Worm (Caenorhabditis elegans) whole organism, L1 larva: ENCODE measurements around the gene D2023.3.

Experiments
- C04F5.9 ChIP-seq: sonication (generic microtip); optimal IDR thresholded peaks from 2 replicates; lab custom pipeline; 2016; ENCODE audit warnings: missing genetic modification characterization, missing compliant biosample characterization
- C34B4.2 ChIP-seq: sonication (generic microtip); optimal IDR thresholded peaks from 2 replicates; lab custom pipeline; 2017; ENCODE audit warnings: mild to moderate bottlenecking, missing genetic modification characterization, missing compliant biosample characterization
- F16B12.6 ChIP-seq: fragments of 150-350 bp; optimal IDR thresholded peaks from 2 replicates; lab custom pipeline; 2014; ENCODE audit warnings: missing biosample characterization, missing genetic modification characterization
- alr-1 ChIP-seq: fragments of 200-800 bp; sonication (Bioruptor generic); optimal IDR thresholded peaks from 2 replicates; lab custom pipeline; 2018; ENCODE audit warnings: borderline replicate concordance, mild to moderate bottlenecking, missing genetic modification characterization, missing compliant biosample characterization
- aly-2 ChIP-seq: fragments of 150-350 bp; optimal IDR thresholded peaks from 2 replicates; lab custom pipeline; 2014; ENCODE audit warnings: missing biosample characterization, missing genetic modification characterization
- ceh-88 ChIP-seq: fragments of 200-800 bp; sonication (Bioruptor generic); IDR thresholded peaks from 2 replicates; pipeline ENCODE4 v1.3.6; 2022; ENCODE audit warnings: missing genetic modification characterization, missing compliant biosample characterization
- ces-1 ChIP-seq: fragments of 150-350 bp; optimal IDR thresholded peaks from 2 replicates; lab custom pipeline; 2014; ENCODE audit warnings: missing biosample characterization, missing genetic modification reagents, missing genetic modification characterization
- efl-3 ChIP-seq: fragments of 200-800 bp; sonication (Bioruptor generic); optimal IDR thresholded peaks from 2 replicates; lab custom pipeline; 2018; ENCODE audit warnings: mild to moderate bottlenecking, missing genetic modification characterization, missing compliant biosample characterization
- egl-27 ChIP-seq, 2 experiments: fragments of 150-350 bp in 1 of 2; sonication (generic microtip); optimal IDR thresholded peaks; 3 replicates each; lab custom pipeline; 2017 to 2018; ENCODE audit warnings: missing biosample characterization in 2 of 2, missing genetic modification characterization in 2 of 2, missing genetic modification reagents in 2 of 2
- elt-2 ChIP-seq: sonication (generic microtip); optimal IDR thresholded peaks from 2 replicates; lab custom pipeline; 2016; ENCODE audit warnings: missing genetic modification characterization, mild to moderate bottlenecking, inconsistent platforms, missing compliant biosample characterization, missing genetic modification reagents
- fos-1 ChIP-seq: fragments of 150-350 bp; optimal IDR thresholded peaks from 2 replicates; lab custom pipeline; 2014; ENCODE audit warnings: missing biosample characterization, missing genetic modification characterization
- grh-1 ChIP-seq: fragments of 200-800 bp; sonication (Bioruptor generic); IDR thresholded peaks from 2 replicates; pipeline ENCODE4 v1.3.6; 2022; ENCODE audit warnings: missing genetic modification reagents, missing genetic modification characterization, missing compliant biosample characterization
- irx-1 ChIP-seq: sonication (generic microtip); optimal IDR thresholded peaks from 2 replicates; lab custom pipeline; 2016; ENCODE audit warnings: missing genetic modification characterization, missing compliant biosample characterization
- lin-14 ChIP-seq: fragments of 200-800 bp; sonication (Bioruptor generic); optimal IDR thresholded peaks from 2 replicates; lab custom pipeline; 2018; ENCODE audit warnings: mild to moderate bottlenecking, missing genetic modification characterization, moderate library complexity, missing compliant biosample characterization
- lin-35 ChIP-seq, 2 experiments: fragments of 150-350 bp; optimal IDR thresholded peaks; 2 replicates each; lab custom pipeline; 2014; ENCODE audit warnings: missing biosample characterization in 2 of 2, missing genetic modification characterization in 2 of 2, missing genetic modification reagents in 2 of 2
- lsy-2 ChIP-seq, 2 experiments: fragments of 150-350 bp; optimal IDR thresholded peaks; 2 replicates each; lab custom pipeline; 2014; ENCODE audit warnings: missing biosample characterization in 2 of 2, missing genetic modification characterization in 2 of 2
- mab-9 ChIP-seq: fragments of 200-800 bp; sonication (Bioruptor generic); IDR thresholded peaks from 2 replicates; pipeline ENCODE4 v1.3.6; 2022; ENCODE audit warnings: missing genetic modification reagents, missing genetic modification characterization, missing compliant biosample characterization
- mdl-1 ChIP-seq, 2 experiments: fragments of 150-350 bp; optimal IDR thresholded peaks; 2 replicates each; lab custom pipeline; 2014 to 2017; ENCODE audit warnings: missing biosample characterization in 2 of 2, missing genetic modification characterization in 2 of 2, inconsistent platforms in 1 of 2
- mef-2 ChIP-seq: fragments of 150-350 bp; optimal IDR thresholded peaks from 2 replicates; lab custom pipeline; 2014; ENCODE audit warnings: missing biosample characterization, missing genetic modification characterization
- nhr-12 ChIP-seq: sonication (generic microtip); optimal IDR thresholded peaks from 2 replicates; lab custom pipeline; 2017; ENCODE audit warnings: missing biosample characterization, missing genetic modification characterization
- nhr-20 ChIP-seq: sonication (generic microtip); optimal IDR thresholded peaks from 2 replicates; lab custom pipeline; 2016; ENCODE audit warnings: mild to moderate bottlenecking, missing genetic modification characterization, missing compliant biosample characterization
- nhr-71 ChIP-seq: sonication (generic microtip); optimal IDR thresholded peaks from 2 replicates; lab custom pipeline; 2016; ENCODE audit warnings: mild to moderate bottlenecking, missing genetic modification characterization, moderate library complexity, missing compliant biosample characterization
- nhr-76 ChIP-seq: sonication (generic microtip); optimal IDR thresholded peaks from 2 replicates; lab custom pipeline; 2017; ENCODE audit warnings: missing biosample characterization, missing genetic modification characterization
- nhr-77 ChIP-seq: fragments of 150-350 bp; optimal IDR thresholded peaks from 2 replicates; lab custom pipeline; 2014; ENCODE audit warnings: missing biosample characterization, missing genetic modification characterization
- nhr-84 ChIP-seq: sonication (generic microtip); optimal IDR thresholded peaks from 2 replicates; lab custom pipeline; 2017; ENCODE audit warnings: missing biosample characterization, missing genetic modification characterization
- pax-3 ChIP-seq: fragments of 200-800 bp; sonication (Bioruptor generic); optimal IDR thresholded peaks from 2 replicates; lab custom pipeline; 2018; ENCODE audit warnings: mild to moderate bottlenecking, missing genetic modification characterization, moderate library complexity, missing compliant biosample characterization
- swsn-7 ChIP-seq: sonication (generic microtip); optimal IDR thresholded peaks from 2 replicates; lab custom pipeline; 2016; ENCODE audit warnings: missing genetic modification characterization, missing compliant biosample characterization
- tlp-1 ChIP-seq: fragments of 150-350 bp; optimal IDR thresholded peaks from 2 replicates; lab custom pipeline; 2014; ENCODE audit warnings: missing biosample characterization, missing genetic modification characterization
- unc-130 ChIP-seq: fragments of 150-350 bp; optimal IDR thresholded peaks from 2 replicates; lab custom pipeline; 2017; ENCODE audit warnings: missing biosample characterization, missing genetic modification characterization, inconsistent platforms
- unc-30 ChIP-seq: sonication (generic microtip); optimal IDR thresholded peaks from 2 replicates; lab custom pipeline; 2017; ENCODE audit warnings: missing biosample characterization, missing genetic modification characterization
- unc-86 ChIP-seq: sonication (generic microtip); optimal IDR thresholded peaks from 2 replicates; lab custom pipeline; 2016; ENCODE audit warnings: missing genetic modification characterization, missing compliant biosample characterization
- unc-98 ChIP-seq: fragments of 200-800 bp; sonication (Bioruptor generic); IDR thresholded peaks from 2 replicates; pipeline ENCODE4 v1.3.6; 2022; ENCODE audit warnings: missing genetic modification characterization, missing compliant biosample characterization
- vab-15 ChIP-seq: sonication (generic microtip); optimal IDR thresholded peaks from 2 replicates; lab custom pipeline; 2017; ENCODE audit warnings: missing genotype, mild to moderate bottlenecking, missing genetic modification characterization, missing compliant biosample characterization
- zip-4 ChIP-seq: fragments of 200-800 bp; sonication (Bioruptor generic); optimal IDR thresholded peaks from 2 replicates; lab custom pipeline; 2018; ENCODE audit warnings: mild to moderate bottlenecking, missing genetic modification characterization, moderate library complexity, missing compliant biosample characterization
- ztf-11 ChIP-seq, 2 experiments: sonication (generic microtip); optimal IDR thresholded peaks; 2 replicates each; lab custom pipeline; 2016 to 2017; ENCODE audit warnings: missing genetic modification characterization in 2 of 2, missing biosample characterization in 1 of 2, missing compliant biosample characterization in 1 of 2

D2023.3 gene

ce11 chrV:11760371-11760770 lies 51.5 kb downstream of the D2023.3 start, which contains the start of gene T04F3.5:
Gene T04F3.5, plus strand, starts transcription at chrV:11760671.
- TF ChIP-seq nhr-77 (tag; lab: Kevin White, UChicago) (no peak), ces-1 (GFP tag; lab: Kevin White, UChicago) (no peak)

- no peak for TF ChIP-seq ceh-88 (GFP tag; lab: Robert Waterston, UW)
- no peak for TF ChIP-seq pax-3 (tag; lab: Kevin White, UChicago)
- TF ChIP-seq egl-27 (tag; optimal IDR thresholded peaks at IDR 0.05; lab: Kevin White, UChicago): no peak
- TF ChIP-seq efl-3 (GFP tag; lab: Kevin White, UChicago): no peak
- no peak for TF ChIP-seq swsn-7 (tag; lab: Kevin White, UChicago)
- no peak for TF ChIP-seq vab-15
- no peak for TF ChIP-seq ztf-11 (tag; optimal IDR thresholded peaks at IDR 0.05; lab: Kevin White, UChicago)
- TF ChIP-seq C34B4.2 (tag; lab: Kevin White, UChicago): no peak
- no peak for TF ChIP-seq lsy-2 (tag; optimal IDR thresholded peaks at IDR 0.05; lab: Kevin White, UChicago)
- no peak for TF ChIP-seq unc-98 (GFP tag; lab: Robert Waterston, UW)
- TF ChIP-seq lin-14 (GFP tag; lab: Kevin White, UChicago): no peak
- no peak for TF ChIP-seq C04F5.9
- TF ChIP-seq mab-9 (GFP tag; lab: Robert Waterston, UW): no peak
- no peak for TF ChIP-seq nhr-84 (tag; lab: Kevin White, UChicago)
- TF ChIP-seq unc-30: no peak
- TF ChIP-seq nhr-12 (tag; lab: Kevin White, UChicago): no peak
- TF ChIP-seq mef-2: no peak
- no peak for TF ChIP-seq fos-1 (tag; lab: Kevin White, UChicago)
- no peak for TF ChIP-seq aly-2
- TF ChIP-seq zip-4: no peak
Observed at ce11 chrV:11758635-11759034, 53.2 kb downstream of the D2023.3 start, which contains the start of gene T04F3.3. Gene T04F3.3, plus strand, starts transcription at chrV:11758935.

- no peak for TF ChIP-seq nhr-71 (tag; lab: Kevin White, UChicago)
- TF ChIP-seq unc-86: no peak
- TF ChIP-seq nhr-20: no peak
- no peak for TF ChIP-seq tlp-1 (tag; lab: Kevin White, UChicago)
- TF ChIP-seq unc-130 (tag; lab: Kevin White, UChicago): no peak
- TF ChIP-seq irx-1 (tag; lab: Kevin White, UChicago): no peak
- TF ChIP-seq alr-1 (tag; lab: Kevin White, UChicago): no peak
- TF ChIP-seq lsy-2 (tag; optimal IDR thresholded peaks at IDR 0.05; lab: Kevin White, UChicago): no peak
- TF ChIP-seq nhr-76 (tag; lab: Kevin White, UChicago): no peak
- TF ChIP-seq efl-3 (GFP tag; lab: Kevin White, UChicago): no peak
- no peak for TF ChIP-seq ceh-88 (GFP tag; lab: Robert Waterston, UW)
- TF ChIP-seq grh-1 (GFP tag; lab: Robert Waterston, UW): no peak
- no peak for TF ChIP-seq ces-1 (GFP tag; lab: Kevin White, UChicago)
- TF ChIP-seq, all 84 proteins: peak for 0
Observed at ce11 chrV:11757358-11757757, 54.5 kb downstream of the D2023.3 start, which contains the start of gene smoc-1. Gene smoc-1, plus strand, starts transcription at chrV:11757658.

ce11 chrV:11755848-11756247 lies 56.0 kb downstream of the D2023.3 start:
- no peak for TF ChIP-seq F16B12.6 (tag; lab: Kevin White, UChicago)
- TF ChIP-seq unc-98 (GFP tag; lab: Robert Waterston, UW): no peak
- TF ChIP-seq elt-2: peak; percentile 63
- TF ChIP-seq mdl-1 (tag; optimal IDR thresholded peaks at IDR 0.05; lab: Kevin White, UChicago): no peak
- no peak for TF ChIP-seq lin-35 (GFP tag; optimal IDR thresholded peaks at IDR 0.05; lab: Kevin White, UChicago)
